Fruit fly (Drosophila melanogaster) whole organism, embryonic: ENCODE measurements around the gene sky.

Experiments used
- Bgb ChIP-seq: fragments of 200-800 bp; sonication (Bioruptor generic); IDR thresholded peaks from 2 replicates; pipeline ENCODE4 v1.3.6; 2022; ENCODE audit warnings: missing biosample characterization, missing genetic modification characterization; ENCODE audit not compliant: partially characterized antibody
- BtbVII ChIP-seq: fragments of 200-800 bp; sonication (Bioruptor generic); optimal IDR thresholded peaks from 3 replicates; lab custom pipeline; 2017; ENCODE audit warnings: missing biosample characterization, mild to moderate bottlenecking, missing genetic modification characterization
- CG10959 ChIP-seq: fragments of 200-800 bp; sonication (Bioruptor generic); IDR thresholded peaks from 2 replicates; pipeline ENCODE4 v1.3.6; 2022; ENCODE audit warnings: missing biosample characterization, missing genetic modification characterization
- CG12071 ChIP-seq: fragments of 200-800 bp; sonication (Bioruptor generic); optimal IDR thresholded peaks from 3 replicates; lab custom pipeline; 2018; ENCODE audit warnings: missing biosample characterization, mild to moderate bottlenecking, missing genetic modification characterization
- CG12104 ChIP-seq: fragments of 200-800 bp; sonication (Bioruptor generic); optimal IDR thresholded peaks from 3 replicates; lab custom pipeline; 2016; ENCODE audit warnings: missing biosample characterization, missing genetic modification characterization
- CG12155 ChIP-seq: fragments of 200-800 bp; sonication (Bioruptor generic); optimal IDR thresholded peaks from 3 replicates; lab custom pipeline; 2016; ENCODE audit warnings: missing biosample characterization, missing genetic modification characterization
- CG12744 ChIP-seq: fragments of 200-800 bp; sonication (Bioruptor generic); optimal IDR thresholded peaks from 2 replicates; lab custom pipeline; 2016; ENCODE audit warnings: missing biosample characterization, missing genetic modification characterization
- CG14014 ChIP-seq: fragments of 200-800 bp; sonication (Bioruptor generic); IDR thresholded peaks from 2 replicates; pipeline ENCODE4 v1.3.6; 2022; ENCODE audit warnings: missing biosample characterization, missing genetic modification characterization
- CG14050 ChIP-seq: fragments of 200-800 bp; sonication (Bioruptor generic); IDR thresholded peaks from 3 replicates; pipeline ENCODE4 v1.3.6; 2022; ENCODE audit warnings: missing biosample characterization, missing genetic modification characterization
- CG14710 ChIP-seq: fragments of 200-800 bp; sonication (Bioruptor generic); optimal IDR thresholded peaks from 3 replicates; lab custom pipeline; 2019; ENCODE audit warnings: missing biosample characterization, mild to moderate bottlenecking, missing genetic modification characterization, moderate library complexity
- CG15514 ChIP-seq: fragments of 200-800 bp; sonication (Bioruptor generic); optimal IDR thresholded peaks from 3 replicates; lab custom pipeline; 2017; ENCODE audit warnings: missing biosample characterization, missing genetic modification characterization, mild to moderate bottlenecking, moderate library complexity, missing genetic modification reagents
- CG1602 ChIP-seq: fragments of 200-800 bp; sonication (Bioruptor generic); optimal IDR thresholded peaks from 3 replicates; lab custom pipeline; 2016; ENCODE audit warnings: missing biosample characterization, missing genetic modification characterization
- CG16815 ChIP-seq: fragments of 200-800 bp; sonication (Bioruptor generic); optimal IDR thresholded peaks from 3 replicates; lab custom pipeline; 2017; ENCODE audit warnings: missing biosample characterization, mild to moderate bottlenecking, missing genetic modification characterization
- CG17359 ChIP-seq: fragments of 200-800 bp; sonication (Bioruptor generic); optimal IDR thresholded peaks from 3 replicates; lab custom pipeline; 2018; ENCODE audit warnings: missing biosample characterization, mild to moderate bottlenecking, missing genetic modification characterization, moderate library complexity
- CG17385 ChIP-seq: fragments of 200-800 bp; sonication (Bioruptor generic); optimal IDR thresholded peaks from 3 replicates; lab custom pipeline; 2018; ENCODE audit warnings: missing biosample characterization, mild to moderate bottlenecking, missing genetic modification characterization
- CG34422 ChIP-seq: fragments of 200-800 bp; sonication (Bioruptor generic); IDR thresholded peaks from 3 replicates; pipeline ENCODE4 v1.3.6; 2022; ENCODE audit warnings: missing biosample characterization, missing genetic modification characterization
- CG43689 ChIP-seq: fragments of 200-800 bp; sonication (Bioruptor generic); IDR thresholded peaks from 2 replicates; pipeline ENCODE4 v1.3.6; 2022; ENCODE audit warnings: missing biosample characterization, missing genetic modification characterization
- CG6765 ChIP-seq: fragments of 200-800 bp; sonication (Bioruptor generic); optimal IDR thresholded peaks from 3 replicates; lab custom pipeline; 2017; ENCODE audit warnings: missing biosample characterization, mild to moderate bottlenecking, missing genetic modification characterization
- CG7987 ChIP-seq: fragments of 200-800 bp; sonication (Bioruptor generic); optimal IDR thresholded peaks from 2 replicates; lab custom pipeline; 2018; ENCODE audit warnings: missing biosample characterization, mild to moderate bottlenecking, missing genetic modification characterization, moderate library complexity
- Chrac-16 ChIP-seq: fragments of 200-800 bp; sonication (Bioruptor generic); optimal IDR thresholded peaks from 3 replicates; lab custom pipeline; 2016; ENCODE audit warnings: missing biosample characterization, missing genetic modification characterization
- Deaf1 ChIP-seq: fragments of 200-800 bp; optimal IDR thresholded peaks from 3 replicates; lab custom pipeline; 2019; ENCODE audit warnings: missing biosample characterization, mild to moderate bottlenecking, missing genetic modification characterization, moderate library complexity
- H15 ChIP-seq: fragments of 200-800 bp; sonication (Bioruptor generic); IDR thresholded peaks from 3 replicates; pipeline ENCODE4 v1.3.6; 2022; ENCODE audit warnings: missing biosample characterization, missing genetic modification characterization
- HLH54F ChIP-seq: fragments of 200-800 bp; sonication (Bioruptor generic); optimal IDR thresholded peaks from 3 replicates; lab custom pipeline; 2016; ENCODE audit warnings: missing biosample characterization, missing genetic modification characterization
- HmgZ ChIP-seq: fragments of 200-800 bp; sonication (Bioruptor generic); optimal IDR thresholded peaks from 2 replicates; lab custom pipeline; 2018; ENCODE audit warnings: missing biosample characterization, mild to moderate bottlenecking, missing genetic modification characterization
- Hr51 ChIP-seq, 2 experiments: fragments of 200-800 bp; sonication (Bioruptor generic); optimal IDR thresholded peaks; 2 replicates in 1 of 2; 3 replicates in 1 of 2; lab custom pipeline; 2016 to 2018; ENCODE audit warnings: missing biosample characterization in 2 of 2, missing genetic modification characterization in 2 of 2, mild to moderate bottlenecking in 1 of 2, moderate library complexity in 1 of 2
- Lim3 ChIP-seq: fragments of 200-800 bp; sonication (Bioruptor generic); IDR thresholded peaks from 2 replicates; pipeline ENCODE4 v1.3.6; 2022; ENCODE audit warnings: missing biosample characterization, missing genetic modification characterization
- MBD-R2 ChIP-seq: fragments of 200-800 bp; sonication (Bioruptor generic); IDR thresholded peaks from 2 replicates; pipeline ENCODE4 v1.3.6; 2022; ENCODE audit warnings: missing biosample characterization, missing genetic modification characterization
- Max ChIP-seq: fragments of 200-800 bp; sonication (Bioruptor generic); optimal IDR thresholded peaks from 2 replicates; lab custom pipeline; 2016; ENCODE audit warnings: missing biosample characterization, mild to moderate bottlenecking, missing genetic modification characterization
- Sox102F ChIP-seq: fragments of 200-800 bp; sonication (Bioruptor generic); optimal IDR thresholded peaks from 2 replicates; lab custom pipeline; 2018; ENCODE audit warnings: missing biosample characterization, mild to moderate bottlenecking, missing genetic modification characterization, moderate library complexity
- Spps ChIP-seq: fragments of 200-800 bp; sonication (Bioruptor generic); optimal IDR thresholded peaks from 2 replicates; lab custom pipeline; 2018; ENCODE audit warnings: missing biosample characterization, mild to moderate bottlenecking, missing genetic modification characterization
- cg ChIP-seq: fragments of 200-800 bp; sonication (Bioruptor generic); optimal IDR thresholded peaks from 3 replicates; lab custom pipeline; 2019; ENCODE audit warnings: missing biosample characterization, mild to moderate bottlenecking, missing genetic modification characterization, moderate library complexity
- croc ChIP-seq: fragments of 200-800 bp; sonication (Bioruptor generic); conservative IDR thresholded peaks from 3 replicates; pipeline ENCODE4 v1.3.6; 2022; ENCODE audit warnings: missing biosample characterization, missing genetic modification characterization
- dimm ChIP-seq: fragments of 200-800 bp; sonication (Bioruptor generic); IDR thresholded peaks from 2 replicates; pipeline ENCODE4 v1.3.6; 2022; ENCODE audit warnings: missing biosample characterization, missing genetic modification characterization
- dmrt11E ChIP-seq: fragments of 200-800 bp; sonication (Bioruptor generic); optimal IDR thresholded peaks from 3 replicates; lab custom pipeline; 2018; ENCODE audit warnings: missing biosample characterization, mild to moderate bottlenecking, missing genetic modification characterization, moderate library complexity
- ewg ChIP-seq: fragments of 200-800 bp; sonication (Bioruptor generic); optimal IDR thresholded peaks from 3 replicates; lab custom pipeline; 2017; ENCODE audit warnings: mild to moderate bottlenecking, missing biosample characterization, missing genetic modification reagents, missing genetic modification characterization
- ftz-f1 ChIP-seq: fragments of 200-800 bp; sonication (Bioruptor generic); optimal IDR thresholded peaks from 2 replicates; lab custom pipeline; 2016; ENCODE audit warnings: missing biosample characterization, missing genetic modification characterization
- lilli ChIP-seq: fragments of 200-800 bp; sonication (Bioruptor generic); optimal IDR thresholded peaks from 3 replicates; lab custom pipeline; 2016; ENCODE audit warnings: missing biosample characterization, missing genetic modification characterization
- lola ChIP-seq, 3 experiments: fragments of >200 bp in 2 of 3; fragments of 200-800 bp in 1 of 3; sonication (Bioruptor generic) in 1 of 3; optimal IDR thresholded peaks; 2 replicates each; lab custom pipeline; 2017 to 2019; ENCODE audit warnings: missing biosample characterization in 3 of 3, missing genetic modification characterization in 3 of 3, mild to moderate bottlenecking in 1 of 3, moderate library complexity in 1 of 3
- otp ChIP-seq: fragments of 200-800 bp; sonication (Bioruptor generic); IDR thresholded peaks from 3 replicates; pipeline ENCODE4, ENCODE4 v1.3.6; 2022; ENCODE audit warnings: missing biosample characterization, missing genetic modification characterization
- pho ChIP-seq: fragments of 200-800 bp; sonication (Bioruptor generic); optimal IDR thresholded peaks from 2 replicates; lab custom pipeline; 2016; ENCODE audit warnings: missing biosample characterization, missing genetic modification characterization
- pita ChIP-seq: fragments of 200-800 bp; sonication (Bioruptor generic); optimal IDR thresholded peaks from 2 replicates; lab custom pipeline; 2017; ENCODE audit warnings: missing biosample characterization, mild to moderate bottlenecking, missing genetic modification characterization
- pros ChIP-seq: fragments of 200-800 bp; sonication (Bioruptor generic); optimal IDR thresholded peaks from 3 replicates; lab custom pipeline; 2019; ENCODE audit warnings: missing biosample characterization, mild to moderate bottlenecking, missing genetic modification characterization, moderate library complexity
- psq ChIP-seq: fragments of 200-800 bp; sonication (Bioruptor generic); optimal IDR thresholded peaks from 2 replicates; lab custom pipeline; 2017; ENCODE audit warnings: missing biosample characterization, missing genetic modification characterization
- ro ChIP-seq: fragments of 200-800 bp; sonication (Bioruptor generic); IDR thresholded peaks from 2 replicates; pipeline ENCODE4 v1.3.6; 2022; ENCODE audit warnings: missing biosample characterization, missing genetic modification characterization
- sob ChIP-seq: fragments of 200-800 bp; sonication (Bioruptor generic); IDR thresholded peaks from 2 replicates; pipeline ENCODE4 v1.3.6; 2022; ENCODE audit warnings: missing biosample characterization, missing genetic modification characterization
- tin ChIP-seq: fragments of 200-800 bp; sonication (Bioruptor generic); optimal IDR thresholded peaks from 3 replicates; lab custom pipeline; 2016; ENCODE audit warnings: missing biosample characterization, missing genetic modification characterization
- ttk ChIP-seq: fragments of 200-800 bp; sonication (Bioruptor generic); IDR thresholded peaks from 2 replicates; pipeline ENCODE4 v2.1.2; 2022; ENCODE audit warnings: missing biosample characterization, missing genetic modification characterization
- unc-4 ChIP-seq: fragments of 200-800 bp; sonication (Bioruptor generic); IDR thresholded peaks from 2 replicates; pipeline ENCODE4 v1.3.6; 2022; ENCODE audit warnings: missing biosample characterization, missing genetic modification characterization; ENCODE audit not compliant: partially characterized antibody
- zf30C ChIP-seq: fragments of 200-800 bp; sonication (Bioruptor generic); optimal IDR thresholded peaks from 3 replicates; lab custom pipeline; 2018; ENCODE audit warnings: missing biosample characterization, mild to moderate bottlenecking, missing genetic modification characterization
- zfh2 ChIP-seq: fragments of 200-800 bp; sonication (Bioruptor generic); optimal IDR thresholded peaks from 2 replicates; lab custom pipeline; 2016; ENCODE audit warnings: missing biosample characterization, missing genetic modification characterization

Gene sky

DNA sequence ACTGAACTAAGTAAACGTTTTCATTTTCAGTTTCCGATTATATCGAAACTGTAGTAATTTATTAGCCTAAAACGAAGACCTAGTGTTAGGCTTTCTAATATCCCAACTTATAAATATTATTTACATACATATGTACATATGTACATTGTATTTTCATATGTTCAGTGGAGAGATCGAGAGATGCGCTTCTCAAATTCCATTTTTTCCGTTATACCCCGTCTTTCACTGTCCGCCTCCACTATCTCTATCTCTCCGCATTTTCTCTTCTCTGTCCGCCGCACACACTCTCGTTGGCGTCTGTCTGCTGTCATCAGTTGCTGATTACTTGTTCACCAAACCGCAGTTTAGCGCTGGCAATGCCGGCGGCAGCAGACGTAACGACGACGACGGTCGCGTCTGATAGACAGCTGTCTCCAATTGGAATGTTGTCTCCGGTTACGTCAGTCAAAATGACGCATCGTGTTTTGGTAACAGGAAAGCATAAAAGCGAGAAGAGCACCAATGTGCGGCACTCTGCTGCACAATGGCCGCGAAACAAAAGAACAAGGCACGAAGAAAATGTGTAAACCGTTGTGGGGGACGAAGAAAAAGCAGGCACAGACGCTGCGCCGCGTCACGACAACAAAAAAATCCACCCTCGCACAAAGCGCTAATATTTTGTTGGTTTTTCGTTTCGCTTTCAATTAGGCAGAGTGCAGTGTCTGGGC is 96.1 kb downstream of the sky start, which contains the start of gene CG9331 (continued):
- TF ChIP-seq dmrt11E (tag; lab: Kevin White, UChicago), result no peak
- no peak for TF ChIP-seq CG14710 (tag; lab: Kevin White, UChicago)
- TF ChIP-seq pho, result no peak
- no peak for TF ChIP-seq croc (GFP tag; lab: Robert Waterston, UW)
- TF ChIP-seq otp (GFP tag; lab: Robert Waterston, UW), result 0 out of 3 replicates have a peak, but pooled peaks have one; percentile 30
- peak; percentile 45 for TF ChIP-seq psq (GFP tag; lab: Kevin White, UChicago)
- peak; percentile 0 for TF ChIP-seq Sox102F (GFP tag; lab: Kevin White, UChicago)
- TF ChIP-seq dimm, result no peak
- TF ChIP-seq pros (GFP tag; lab: Kevin White, UChicago), result peak; percentile 96
- no peak for TF ChIP-seq ewg (GFP tag; lab: Kevin White, UChicago)
- no peak for TF ChIP-seq CG17359 (tag; lab: Kevin White, UChicago)
- no peak for TF ChIP-seq CG12155 (GFP tag; lab: Kevin White, UChicago)
- peak; percentile 3 for TF ChIP-seq zf30C (GFP tag; lab: Kevin White, UChicago)
- TF ChIP-seq ttk (GFP tag; lab: Robert Waterston, UW), result no peak
- no peak for TF ChIP-seq lilli (GFP tag; lab: Kevin White, UChicago)
- 0 out of 2 replicates have a peak, but pooled peaks have one; percentile 45 for TF ChIP-seq sob (GFP tag; lab: Robert Waterston, UW)
- no peak for TF ChIP-seq ro
- no peak for TF ChIP-seq CG7987
- TF ChIP-seq CG17385 (GFP tag; lab: Kevin White, UChicago), result no peak
- no peak for TF ChIP-seq Hr51 (GFP tag; optimal IDR thresholded peaks at IDR 0.05; lab: Kevin White, UChicago)
- no peak for TF ChIP-seq H15 (GFP tag; lab: Robert Waterston, UW)
- peak; percentile 24; the same call in 1 of the 2 replicates for TF ChIP-seq MBD-R2 (GFP tag; lab: Robert Waterston, UW)
- TF ChIP-seq Max, result no peak
- TF ChIP-seq BtbVII (GFP tag; lab: Kevin White, UChicago), result no peak
- no peak for TF ChIP-seq CG14014 (GFP tag; lab: Robert Waterston, UW)
- no peak for TF ChIP-seq CG10959 (GFP tag; lab: Robert Waterston, UW)
- no peak for TF ChIP-seq HLH54F (GFP tag; lab: Kevin White, UChicago)
- TF ChIP-seq pita, result no peak
- no peak for TF ChIP-seq CG6765 (GFP tag; lab: Kevin White, UChicago)
- no peak for TF ChIP-seq CG12744 (GFP tag; lab: Kevin White, UChicago)
- TF ChIP-seq Bgb, result peak; percentile 53; the same call in 1 of the 2 replicates
- TF ChIP-seq Deaf1, result peak; percentile 86
- TF ChIP-seq unc-4 (GFP tag; lab: Robert Waterston, UW), result peak; percentile 38
- no peak for TF ChIP-seq CG1602
- no peak for TF ChIP-seq CG14050 (GFP tag; lab: Robert Waterston, UW)
- peak; percentile 38 for TF ChIP-seq cg (GFP tag; lab: Kevin White, UChicago)
- TF ChIP-seq tin (GFP tag; lab: Kevin White, UChicago), result no peak
- TF ChIP-seq zfh2 (GFP tag; lab: Kevin White, UChicago), result no peak
- peak; percentile 29 for TF ChIP-seq CG12071 (GFP tag; lab: Kevin White, UChicago)
- peak; percentile 46 for TF ChIP-seq ftz-f1 (GFP tag; lab: Kevin White, UChicago)
- TF ChIP-seq lola (GFP tag; optimal IDR thresholded peaks at IDR 0.05; lab: Kevin White, UChicago), result no peak
- no peak for TF ChIP-seq Lim3 (GFP tag; lab: Robert Waterston, UW)
- TF ChIP-seq CG12104, result no peak
- TF ChIP-seq CG34422 (GFP tag; lab: Robert Waterston, UW), result peak; percentile 71; the same call in 2 of the 3 replicates
- no peak for TF ChIP-seq CG15514 (GFP tag; lab: Kevin White, UChicago)
- no peak for TF ChIP-seq CG16815
- TF ChIP-seq CG43689 (GFP tag; lab: Robert Waterston, UW), result no peak
- TF ChIP-seq HmgZ (tag; lab: Kevin White, UChicago), result no peak
- no peak for TF ChIP-seq Spps (tag; lab: Kevin White, UChicago)
- no peak for TF ChIP-seq Chrac-16 (GFP tag; lab: Kevin White, UChicago)
